Fruit fly (Drosophila melanogaster) whole organism, adult: ENCODE data around the gene CG13050.

Experiments used
- CG12768 ChIP-seq: fragments of 200-800 bp; sonication (Bioruptor generic); optimal IDR thresholded peaks from 2 replicates; lab custom pipeline; 2017; ENCODE audit warnings: missing biosample characterization, missing genetic modification characterization, mild to moderate bottlenecking, moderate library complexity, missing genetic modification reagents
- CG14711 ChIP-seq: fragments of 200-800 bp; sonication (Bioruptor generic); optimal IDR thresholded peaks from 2 replicates; lab custom pipeline; 2018; ENCODE audit warnings: missing biosample characterization, mild to moderate bottlenecking, missing genetic modification characterization, moderate library complexity
- CG33017 ChIP-seq: fragments of 200-800 bp; sonication (Bioruptor generic); optimal IDR thresholded peaks from 2 replicates; lab custom pipeline; 2018; ENCODE audit warnings: missing biosample characterization, mild to moderate bottlenecking, missing genetic modification characterization, moderate library complexity
- CG5204 ChIP-seq: fragments of 200-800 bp; sonication (Bioruptor generic); optimal IDR thresholded peaks from 2 replicates; lab custom pipeline; 2016; ENCODE audit warnings: missing biosample characterization, missing genetic modification characterization
- CG7045 ChIP-seq: fragments of 200-800 bp; sonication (Bioruptor generic); optimal IDR thresholded peaks from 2 replicates; lab custom pipeline; 2017; ENCODE audit warnings: missing biosample characterization, mild to moderate bottlenecking, missing genetic modification characterization
- CG7101 ChIP-seq: fragments of 200-800 bp; sonication (Bioruptor generic); optimal IDR thresholded peaks from 2 replicates; lab custom pipeline; 2018; ENCODE audit warnings: missing biosample characterization, mild to moderate bottlenecking, missing genetic modification characterization, moderate library complexity
- Crg-1 ChIP-seq: fragments of 200-800 bp; sonication (Bioruptor generic); optimal IDR thresholded peaks from 2 replicates; lab custom pipeline; 2016; ENCODE audit warnings: missing biosample characterization, missing genetic modification characterization
- Hr96 ChIP-seq: fragments of 200-800 bp; sonication (Bioruptor generic); optimal IDR thresholded peaks from 2 replicates; lab custom pipeline; 2016; ENCODE audit warnings: missing biosample characterization, missing genetic modification characterization
- bab1 ChIP-seq: fragments of 200-800 bp; sonication (Bioruptor generic); optimal IDR thresholded peaks from 3 replicates; lab custom pipeline; 2019; ENCODE audit warnings: missing biosample characterization, mild to moderate bottlenecking, missing genetic modification characterization, moderate library complexity
- cic ChIP-seq: fragments of 200-800 bp; sonication (Bioruptor generic); optimal IDR thresholded peaks from 2 replicates; lab custom pipeline; 2017; ENCODE audit warnings: missing biosample characterization, mild to moderate bottlenecking, missing genetic modification characterization, moderate library complexity
- kay ChIP-seq: fragments of 200-800 bp; sonication (Bioruptor generic); peaks from one replicate; lab custom pipeline; 2016; ENCODE audit warnings: missing biosample characterization, missing genetic modification characterization, borderline replicate concordance
- pad ChIP-seq: fragments of 200-800 bp; sonication (Bioruptor generic); optimal IDR thresholded peaks from 3 replicates; lab custom pipeline; 2017; ENCODE audit warnings: missing biosample characterization, missing genetic modification characterization, mild to moderate bottlenecking, moderate library complexity, missing genetic modification reagents
- tj ChIP-seq: fragments of 200-800 bp; sonication (Bioruptor generic); optimal IDR thresholded peaks from 3 replicates; lab custom pipeline; 2017; ENCODE audit warnings: missing biosample characterization, mild to moderate bottlenecking, missing genetic modification characterization, moderate library complexity

- TF ChIP-seq CG12768 (GFP tag; lab: Kevin White, UChicago), result no peak
- TF ChIP-seq tj, result no peak
- TF ChIP-seq Crg-1 (GFP tag; lab: Kevin White, UChicago), result no peak
- TF ChIP-seq pad, result no peak
- TF ChIP-seq CG7101 (tag; lab: Kevin White, UChicago), result no peak
- no peak for TF ChIP-seq Hr96 (GFP tag; lab: Kevin White, UChicago)
- no peak for TF ChIP-seq CG5204 (GFP tag; lab: Kevin White, UChicago)
- no peak for TF ChIP-seq cic (GFP tag; lab: Kevin White, UChicago)
- TF ChIP-seq kay, result no peak
- TF ChIP-seq CG33017 (tag; lab: Kevin White, UChicago), result no peak
- no peak for TF ChIP-seq bab1 (GFP tag; lab: Kevin White, UChicago)
- no peak for TF ChIP-seq CG7045 (GFP tag; lab: Kevin White, UChicago)
- no peak for TF ChIP-seq CG14711
Measured at dm6 chr3L:16270802-16271332, 8.2 kb downstream of the CG13050 start, which contains the start of the genes CG34248 and CG13067.
